Worm (Caenorhabditis elegans) whole organism, mixed stage, embryonic: ENCODE measurements around the gene C18H2.5.
A peak's percentile ranks its signal among the peaks of the same experiment; 100 is the strongest.

ENCODE experiments used
- M03D4.4 ChIP-seq: sonication (generic microtip); optimal IDR thresholded peaks from 2 replicates; lab custom pipeline; 2017; ENCODE audit warnings: mild to moderate bottlenecking, missing genetic modification characterization, missing compliant biosample characterization
- bed-3 ChIP-seq: fragments of 200-800 bp; sonication (Bioruptor generic); optimal IDR thresholded peaks from 3 replicates; lab custom pipeline; 2018; ENCODE audit warnings: mild to moderate bottlenecking, missing genetic modification characterization, moderate library complexity, missing compliant biosample characterization
- blmp-1 ChIP-seq: fragments of 150-350 bp; optimal IDR thresholded peaks from 2 replicates; lab custom pipeline; 2014; ENCODE audit warnings: missing biosample characterization, missing genetic modification characterization
- ceh-39 ChIP-seq: fragments of 150-350 bp; optimal IDR thresholded peaks from 2 replicates; lab custom pipeline; 2014; ENCODE audit warnings: missing biosample characterization, missing genetic modification characterization
- ceh-43 ChIP-seq: fragments of 200-800 bp; sonication (Bioruptor generic); optimal IDR thresholded peaks from 2 replicates; lab custom pipeline; 2018; ENCODE audit warnings: mild to moderate bottlenecking, missing genetic modification characterization, moderate library complexity, missing compliant biosample characterization
- ceh-83 ChIP-seq: fragments of 200-800 bp; sonication (Bioruptor generic); optimal IDR thresholded peaks from 2 replicates; lab custom pipeline; 2018; ENCODE audit warnings: mild to moderate bottlenecking, missing genetic modification characterization, missing compliant biosample characterization
- ces-1 ChIP-seq: fragments of 150-350 bp; optimal IDR thresholded peaks from 2 replicates; lab custom pipeline; 2014; ENCODE audit warnings: missing biosample characterization, missing genetic modification reagents, missing genetic modification characterization
- cnd-1 ChIP-seq: fragments of 200-800 bp; sonication (Bioruptor generic); optimal IDR thresholded peaks from 2 replicates; lab custom pipeline; 2018; ENCODE audit warnings: mild to moderate bottlenecking, missing genetic modification characterization, missing compliant biosample characterization
- drap-1 ChIP-seq: fragments of 200-800 bp; sonication (Bioruptor generic); optimal IDR thresholded peaks from 3 replicates; lab custom pipeline; 2018; ENCODE audit warnings: mild to moderate bottlenecking, missing genetic modification characterization, missing compliant biosample characterization
- elt-1 ChIP-seq: sonication (generic microtip); optimal IDR thresholded peaks from 2 replicates; lab custom pipeline; 2017; ENCODE audit warnings: missing genetic modification characterization, mild to moderate bottlenecking, missing compliant biosample characterization, antibody characterized with exemption, moderate library complexity, borderline replicate concordance; ENCODE audit not compliant: insufficient read depth
- elt-3 ChIP-seq: fragments of 150-350 bp; optimal IDR thresholded peaks from 2 replicates; lab custom pipeline; 2014; ENCODE audit warnings: missing biosample characterization, missing genetic modification characterization
- flh-1 ChIP-seq: fragments of 200-800 bp; sonication (Bioruptor generic); optimal IDR thresholded peaks from 2 replicates; lab custom pipeline; 2018; ENCODE audit warnings: mild to moderate bottlenecking, missing genetic modification characterization, moderate library complexity, missing compliant biosample characterization
- ham-2 ChIP-seq: fragments of 200-800 bp; sonication (Bioruptor generic); optimal IDR thresholded peaks from 2 replicates; lab custom pipeline; 2018; ENCODE audit warnings: mild to moderate bottlenecking, missing genetic modification characterization, missing compliant biosample characterization
- hlh-1 ChIP-seq: fragments of 150-350 bp; optimal IDR thresholded peaks from 2 replicates; lab custom pipeline; 2014; ENCODE audit warnings: missing biosample characterization, missing genetic modification reagents, missing genetic modification characterization
- lin-13 ChIP-seq: fragments of 150-350 bp; optimal IDR thresholded peaks from 2 replicates; lab custom pipeline; 2014; ENCODE audit warnings: missing biosample characterization, missing genetic modification characterization
- lin-32 ChIP-seq: fragments of 200-800 bp; sonication (Bioruptor generic); optimal IDR thresholded peaks from 2 replicates; lab custom pipeline; 2018; ENCODE audit warnings: mild to moderate bottlenecking, missing genetic modification characterization, missing compliant biosample characterization
- lsy-2 ChIP-seq: fragments of 150-350 bp; optimal IDR thresholded peaks from 2 replicates; lab custom pipeline; 2014; ENCODE audit warnings: missing biosample characterization, missing genetic modification characterization
- mab-5 ChIP-seq: fragments of 150-350 bp; optimal IDR thresholded peaks from 2 replicates; lab custom pipeline; 2014; ENCODE audit warnings: missing biosample characterization, missing genetic modification characterization
- mep-1 ChIP-seq: fragments of 150-350 bp; optimal IDR thresholded peaks from 2 replicates; lab custom pipeline; 2017; ENCODE audit warnings: missing biosample characterization, missing genetic modification reagents, missing genetic modification characterization, inconsistent platforms
- mls-2 ChIP-seq: sonication (generic microtip); optimal IDR thresholded peaks from 2 replicates; lab custom pipeline; 2016; ENCODE audit warnings: mild to moderate bottlenecking, missing genetic modification characterization, moderate library complexity, missing compliant biosample characterization
- nhr-12 ChIP-seq: fragments of 150-350 bp; optimal IDR thresholded peaks from 2 replicates; lab custom pipeline; 2014; ENCODE audit warnings: missing biosample characterization, missing genetic modification characterization
- nhr-2 ChIP-seq: fragments of 150-350 bp; optimal IDR thresholded peaks from 2 replicates; lab custom pipeline; 2014; ENCODE audit warnings: missing biosample characterization, missing genetic modification characterization
- nhr-237 ChIP-seq: fragments of 150-350 bp; optimal IDR thresholded peaks from 2 replicates; lab custom pipeline; 2014; ENCODE audit warnings: missing biosample characterization, missing genetic modification characterization
- nhr-28 ChIP-seq: fragments of 150-350 bp; optimal IDR thresholded peaks from 2 replicates; lab custom pipeline; 2014; ENCODE audit warnings: missing biosample characterization, missing genetic modification characterization
- nhr-76 ChIP-seq: sonication (generic microtip); optimal IDR thresholded peaks from 2 replicates; lab custom pipeline; 2017; ENCODE audit warnings: missing biosample characterization, missing genetic modification characterization
- pha-4 ChIP-seq: fragments of 150-350 bp; optimal IDR thresholded peaks from 2 replicates; lab custom pipeline; 2018; ENCODE audit warnings: missing biosample characterization, missing genetic modification reagents, missing genetic modification characterization
- snpc-4 ChIP-seq: fragments of 150-350 bp; optimal IDR thresholded peaks from 2 replicates; lab custom pipeline; 2014; ENCODE audit warnings: missing biosample characterization, missing genetic modification characterization
- sptf-1 ChIP-seq: sonication (generic microtip); optimal IDR thresholded peaks from 2 replicates; lab custom pipeline; 2017; ENCODE audit warnings: mild to moderate bottlenecking, missing genetic modification characterization, moderate library complexity, missing compliant biosample characterization
- unc-120 ChIP-seq: sonication (generic microtip); optimal IDR thresholded peaks from 2 replicates; lab custom pipeline; 2017; ENCODE audit warnings: missing genetic modification characterization, missing compliant biosample characterization; ENCODE audit not compliant: poor library complexity, severe bottlenecking
- unc-39 ChIP-seq: fragments of 150-350 bp; optimal IDR thresholded peaks from 2 replicates; lab custom pipeline; 2014; ENCODE audit warnings: missing biosample characterization, missing genetic modification characterization
- unc-62 ChIP-seq: fragments of 150-350 bp; optimal IDR thresholded peaks from 2 replicates; lab custom pipeline; 2014; ENCODE audit warnings: missing biosample characterization, missing genetic modification reagents, missing genetic modification characterization
- zip-8 ChIP-seq: fragments of 150-350 bp; optimal IDR thresholded peaks from 2 replicates; lab custom pipeline; 2014; ENCODE audit warnings: missing biosample characterization, missing genetic modification characterization
- ztf-11 ChIP-seq: fragments of 150-350 bp; optimal IDR thresholded peaks from 2 replicates; lab custom pipeline; 2014; ENCODE audit warnings: missing biosample characterization, missing genetic modification characterization

Gene C18H2.5

DNA sequence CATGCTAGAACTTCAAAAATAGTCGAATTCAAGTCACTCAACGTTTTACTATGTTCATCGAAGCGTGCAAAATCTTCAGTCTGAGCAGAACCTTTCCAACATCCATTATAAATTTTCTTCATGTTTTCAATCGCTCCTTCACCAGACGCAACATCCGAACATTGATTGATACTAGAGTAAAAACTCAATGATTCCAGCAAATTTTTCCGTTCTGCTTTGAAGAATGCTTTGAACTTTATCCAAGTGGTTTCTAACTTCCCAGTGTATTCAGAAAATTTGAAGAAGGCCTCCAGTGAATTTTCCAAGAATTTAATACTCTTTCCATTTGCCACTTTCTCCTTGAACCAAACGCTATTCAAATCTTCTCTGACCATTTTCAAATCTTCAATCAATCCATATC, 1.9 kb downstream of the C18H2.5 start:
- TF ChIP-seq mep-1 (tag; lab: Kevin White, UChicago) (no peak), lsy-2 (tag; lab: Kevin White, UChicago) (no peak), flh-1 (GFP tag; lab: Kevin White, UChicago) (no peak), lin-13 (no peak)

ce11 chrIII:7672411-7672810, 21.8 kb downstream of the C18H2.5 start:
- TF ChIP-seq elt-1 (tag; lab: Kevin White, UChicago) (no peak), ceh-43 (GFP tag; lab: Kevin White, UChicago) (no peak), mls-2 (tag; lab: Kevin White, UChicago) (no peak), nhr-28 (tag; lab: Kevin White, UChicago) (no peak), elt-3 (tag; lab: Kevin White, UChicago) (no peak)

DNA sequence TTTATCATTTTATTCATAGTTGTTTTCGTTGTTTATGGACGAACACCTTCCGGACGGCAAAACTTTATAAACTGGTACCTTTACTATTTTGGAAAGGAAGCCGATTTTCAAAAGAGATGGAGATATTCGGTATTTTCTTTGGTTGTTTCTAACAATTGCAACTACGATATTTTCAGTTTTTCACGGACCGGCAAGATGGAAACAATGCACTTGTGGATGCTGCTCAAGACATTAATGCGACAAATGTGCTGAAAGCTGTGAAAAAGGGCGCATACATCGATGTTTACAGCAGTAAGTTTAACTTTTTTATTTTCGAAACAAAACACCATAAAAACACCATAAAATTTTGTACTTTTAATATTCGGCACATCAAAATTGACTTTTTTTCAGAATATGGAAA, 28.2 kb downstream of the C18H2.5 start:
- TF ChIP-seq nhr-2 (no peak), lin-13 (no peak), ceh-39 (tag; lab: Kevin White, UChicago) (no peak)
- TF ChIP-seq, all 35 proteins: peak for 0

DNA sequence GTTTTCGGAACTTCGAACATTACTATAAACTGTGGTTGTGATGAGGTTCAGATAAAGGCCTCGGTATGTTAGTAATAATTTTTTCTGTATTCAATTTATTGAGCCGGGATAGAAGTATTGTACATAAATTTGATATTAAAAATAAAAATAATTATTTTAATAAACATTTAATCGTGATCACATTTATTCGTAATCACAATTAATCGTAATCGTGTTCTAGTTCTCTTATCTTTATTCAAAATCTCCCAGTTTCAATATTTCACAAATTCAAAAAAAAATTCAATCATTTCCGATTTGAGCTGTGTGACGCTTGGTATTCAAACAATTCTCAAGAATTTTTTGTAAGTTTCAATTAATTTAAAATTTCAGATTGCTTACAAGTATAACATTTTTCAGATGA, 32.2 kb downstream of the C18H2.5 start, which contains the start of gene lido-18:
lido-18 (plus strand) TSS at position 301 of the 400 bp plus-strand sequence.
- TF ChIP-seq M03D4.4 (tag; lab: Kevin White, UChicago) (no peak), bed-3 (no peak), nhr-12 (tag; lab: Kevin White, UChicago) (no peak), nhr-28 (tag; lab: Kevin White, UChicago) (no peak), lsy-2 (tag; lab: Kevin White, UChicago) (no peak), ceh-83 (no peak), unc-120 (tag; lab: Kevin White, UChicago) (no peak), unc-62 (no peak), sptf-1 (tag; lab: Kevin White, UChicago) (no peak), pha-4 (no peak), mls-2 (tag; lab: Kevin White, UChicago) (no peak), ham-2 (GFP tag; lab: Kevin White, UChicago) (no peak), snpc-4 (tag; lab: Kevin White, UChicago) (no peak), lin-32 (no peak), ces-1 (GFP tag; lab: Kevin White, UChicago) (no peak), mep-1 (tag; lab: Kevin White, UChicago) (no peak), zip-8 (tag; lab: Kevin White, UChicago) (no peak), unc-39 (no peak)

ce11 chrIII:7661162-7661561, 33.0 kb downstream of the C18H2.5 start:
- no peak for TF ChIP-seq lin-32
- no peak for TF ChIP-seq cnd-1 (tag; lab: Kevin White, UChicago)
- no peak for TF ChIP-seq sptf-1 (tag; lab: Kevin White, UChicago)
- no peak for TF ChIP-seq ham-2 (GFP tag; lab: Kevin White, UChicago)
- no peak for TF ChIP-seq mep-1 (tag; lab: Kevin White, UChicago)
- no peak for TF ChIP-seq pha-4
- no peak for TF ChIP-seq zip-8 (tag; lab: Kevin White, UChicago)
- TF ChIP-seq mls-2 (tag; lab: Kevin White, UChicago) = no peak
- TF ChIP-seq ces-1 (GFP tag; lab: Kevin White, UChicago) = no peak
- TF ChIP-seq unc-120 (tag; lab: Kevin White, UChicago) = no peak
- TF ChIP-seq elt-3 (tag; lab: Kevin White, UChicago) = no peak
- TF ChIP-seq nhr-76 (tag; lab: Kevin White, UChicago) = no peak
- TF ChIP-seq M03D4.4 (tag; lab: Kevin White, UChicago) = no peak
- TF ChIP-seq nhr-12 (tag; lab: Kevin White, UChicago) = no peak
- no peak for TF ChIP-seq ceh-43 (GFP tag; lab: Kevin White, UChicago)
- no peak for TF ChIP-seq hlh-1 (tag; lab: Kevin White, UChicago)

ce11 chrIII:7659440-7659839, 34.7 kb downstream of the C18H2.5 start:
- peak; percentile 61 for TF ChIP-seq M03D4.4 (tag; lab: Kevin White, UChicago)
- TF ChIP-seq nhr-12 (tag; lab: Kevin White, UChicago) = no peak
- no peak for TF ChIP-seq blmp-1 (tag; lab: Kevin White, UChicago)
- TF ChIP-seq nhr-76 (tag; lab: Kevin White, UChicago) = no peak
- peak; percentile 95 for TF ChIP-seq unc-120 (tag; lab: Kevin White, UChicago)
- TF ChIP-seq unc-62 = peak; percentile 78
- TF ChIP-seq lin-13 = peak; percentile 20
- TF ChIP-seq elt-1 (tag; lab: Kevin White, UChicago) = no peak
- TF ChIP-seq drap-1 = peak; percentile 61
- TF ChIP-seq lin-32 = peak; percentile 47
- TF ChIP-seq ceh-43 (GFP tag; lab: Kevin White, UChicago) = no peak
- peak; percentile 47 for TF ChIP-seq nhr-2
- TF ChIP-seq cnd-1 (tag; lab: Kevin White, UChicago) = peak; percentile 45
- peak; percentile 21 for TF ChIP-seq mep-1 (tag; lab: Kevin White, UChicago)
- peak; percentile 58 for TF ChIP-seq ztf-11 (tag; lab: Kevin White, UChicago)
- TF ChIP-seq elt-3 (tag; lab: Kevin White, UChicago) = no peak
- no peak for TF ChIP-seq zip-8 (tag; lab: Kevin White, UChicago)
- TF ChIP-seq mab-5 (tag; lab: Kevin White, UChicago) = no peak
- peak; percentile 67 for TF ChIP-seq mls-2 (tag; lab: Kevin White, UChicago)
- TF ChIP-seq snpc-4 (tag; lab: Kevin White, UChicago) = no peak
- peak; percentile 36 for TF ChIP-seq ces-1 (GFP tag; lab: Kevin White, UChicago)
- no peak for TF ChIP-seq flh-1 (GFP tag; lab: Kevin White, UChicago)
- TF ChIP-seq sptf-1 (tag; lab: Kevin White, UChicago) = peak; percentile 78
- no peak for TF ChIP-seq nhr-28 (tag; lab: Kevin White, UChicago)
- no peak for TF ChIP-seq unc-39
- peak; percentile 47 for TF ChIP-seq ceh-83
- TF ChIP-seq ceh-39 (tag; lab: Kevin White, UChicago) = no peak
- TF ChIP-seq bed-3 = no peak
- TF ChIP-seq hlh-1 (tag; lab: Kevin White, UChicago) = peak; percentile 58
- TF ChIP-seq pha-4 = peak; percentile 40
- peak; percentile 42 for TF ChIP-seq lsy-2 (tag; lab: Kevin White, UChicago)
- TF ChIP-seq nhr-237 (tag; lab: Kevin White, UChicago) = no peak
- TF ChIP-seq ham-2 (GFP tag; lab: Kevin White, UChicago) = peak; percentile 69
